Worm (Caenorhabditis elegans): ENCODE data around the gene pccb-1.

pccb-1 gene

ce11 chrX:3116033-3116876 is 26.9 kb downstream of the pccb-1 start, which contains the start of gene mai-1 (continued):
- peak; percentile 59; the same call in 1 of the 2 replicates for TF ChIP-seq madf-9 (GFP tag; conservative IDR thresholded peaks at IDR 0.05)
- no peak for TF ChIP-seq nhr-237 (tag; optimal IDR thresholded peaks at IDR 0.05)
- no peak for TF ChIP-seq nhr-76 (tag; optimal IDR thresholded peaks at IDR 0.05)
- TF ChIP-seq mxl-2 (GFP tag; conservative IDR thresholded peaks at IDR 0.05): no peak
- TF ChIP-seq fkh-10 (GFP tag; optimal IDR thresholded peaks at IDR 0.05): peak; percentile 42
- TF ChIP-seq nhr-28 (tag; optimal IDR thresholded peaks at IDR 0.05): peak; percentile 7
- TF ChIP-seq F49E8.2 (tag; optimal IDR thresholded peaks at IDR 0.05; ENCODE audit: borderline replicate concordance): no peak
- TF ChIP-seq zfp-2 (tag; optimal IDR thresholded peaks at IDR 0.05): no peak
- peak; percentile 29 for TF ChIP-seq pqm-1 (tag; optimal IDR thresholded peaks at IDR 0.05)
- no peak for TF ChIP-seq jun-1 (tag; optimal IDR thresholded peaks at IDR 0.05)
- peak; percentile 7 to 24 for TF ChIP-seq lsy-2 (tag; optimal IDR thresholded peaks at IDR 0.05)
- no peak for TF ChIP-seq hlh-30 (tag; optimal IDR thresholded peaks at IDR 0.05; ENCODE audit: insufficient read depth)
- peak; percentile 55; the same call in 1 of the 2 replicates for TF ChIP-seq ceh-20 (GFP tag; IDR thresholded peaks at IDR 0.05)
- no peak for TF ChIP-seq mxl-3 (GFP tag; optimal IDR thresholded peaks at IDR 0.05)
- peak; percentile 28 for TF ChIP-seq nhr-10 (tag; optimal IDR thresholded peaks at IDR 0.05)
- TF ChIP-seq ceh-62 (tag; optimal IDR thresholded peaks at IDR 0.05): no peak
- TF ChIP-seq tra-1 (GFP tag; IDR thresholded peaks at IDR 0.05): no peak
- TF ChIP-seq Y105C5A.15 (GFP tag; IDR thresholded peaks at IDR 0.05): no peak
- TF ChIP-seq F37D6.2 (tag; optimal IDR thresholded peaks at IDR 0.05): peak; percentile 27
- TF ChIP-seq unc-130 (GFP tag; optimal IDR thresholded peaks at IDR 0.05): no peak
- TF ChIP-seq php-3 (GFP tag; IDR thresholded peaks at IDR 0.05): no peak
- no peak for TF ChIP-seq mes-2 (tag; optimal IDR thresholded peaks at IDR 0.05; ENCODE audit: poor library complexity, severe bottlenecking)
- peak; percentile 5 for TF ChIP-seq nhr-11 (tag; optimal IDR thresholded peaks at IDR 0.05)
- TF ChIP-seq madf-5 (GFP tag; IDR thresholded peaks at IDR 0.05): 0 out of 4 replicates have a peak, but pooled peaks of 1 of the 2 experiments have one; percentile 2
- no peak for TF ChIP-seq ces-1 (GFP tag; optimal IDR thresholded peaks at IDR 0.05)
- peak; percentile 89 for TF ChIP-seq set-16 (GFP tag; IDR thresholded peaks at IDR 0.05)
- TF ChIP-seq lim-7 (GFP tag; IDR thresholded peaks at IDR 0.05): 0 out of 2 replicates have a peak, but pooled peaks have one; percentile 23
- 0 out of 2 replicates have a peak, but pooled peaks have one; percentile 40 for TF ChIP-seq Y75B8A.6 (GFP tag; IDR thresholded peaks at IDR 0.05)
- TF ChIP-seq F26F4.8 (GFP tag; conservative IDR thresholded peaks at IDR 0.05): no peak
- peak; percentile 37 for TF ChIP-seq spr-3 (GFP tag; optimal IDR thresholded peaks at IDR 0.05)
- TF ChIP-seq rbr-2 (tag; optimal IDR thresholded peaks at IDR 0.05): peak; percentile 59
- no peak for TF ChIP-seq cey-2 (tag; optimal IDR thresholded peaks at IDR 0.05; ENCODE audit: borderline replicate concordance, insufficient read depth)
- no peak for TF ChIP-seq dve-1 (tag; optimal IDR thresholded peaks at IDR 0.05; ENCODE audit: insufficient read depth)
- TF ChIP-seq daf-12 (tag; optimal IDR thresholded peaks at IDR 0.05): no peak
- no peak for TF ChIP-seq ztf-11 (tag; optimal IDR thresholded peaks at IDR 0.05)
- TF ChIP-seq unc-62 (GFP tag; optimal IDR thresholded peaks at IDR 0.05 in 1 of 2): peak in 1 of 2 experiments; percentile 79
- TF ChIP-seq unc-62 (tag; optimal IDR thresholded peaks at IDR 0.05): no peak
- TF ChIP-seq R02D3.7 (tag; optimal IDR thresholded peaks at IDR 0.05): no peak
- TF ChIP-seq zag-1 (tag; optimal IDR thresholded peaks at IDR 0.05): no peak
- TF ChIP-seq ctbp-1 (GFP tag; IDR thresholded peaks at IDR 0.05): peak; percentile 78
- peak; percentile 81 for TF ChIP-seq egl-43 (GFP tag; IDR thresholded peaks at IDR 0.05)
- no peak for TF ChIP-seq ceh-82 (tag; optimal IDR thresholded peaks at IDR 0.05)
- no peak for TF ChIP-seq dpl-1 (GFP tag; optimal IDR thresholded peaks at IDR 0.05)
- TF ChIP-seq gei-8 (GFP tag; optimal IDR thresholded peaks at IDR 0.05): no peak
- peak; percentile 4 for TF ChIP-seq hlh-11 (tag; optimal IDR thresholded peaks at IDR 0.05)
- TF ChIP-seq Y48G9A.11 (GFP tag; IDR thresholded peaks at IDR 0.05): peak; percentile 45; the same call in 1 of the 2 replicates
- no peak for TF ChIP-seq ceh-28 (tag; optimal IDR thresholded peaks at IDR 0.05)
- TF ChIP-seq hmg-1.1 (GFP tag; IDR thresholded peaks at IDR 0.05): peak; percentile 88
- TF ChIP-seq tag-97 (GFP tag; IDR thresholded peaks at IDR 0.05): no peak
